Worm (Caenorhabditis elegans): ENCODE measurements around the gene usp-46.
A peak's percentile ranks its signal among the peaks of the same experiment; 100 is the strongest.

ce11 chrIII:9817087-9817612 is 40.7 kb downstream of the usp-46 start, which contains the start of gene cnx-1:
- TF ChIP-seq ceh-82 (tag; optimal IDR thresholded peaks at IDR 0.05): no peak
- no peak for TF ChIP-seq egl-27 (tag; optimal IDR thresholded peaks at IDR 0.05)
- TF ChIP-seq fkh-10 (GFP tag; optimal IDR thresholded peaks at IDR 0.05): no peak
- TF ChIP-seq unc-39 (tag; optimal IDR thresholded peaks at IDR 0.05): no peak
- no peak for TF ChIP-seq pqm-1 (tag; optimal IDR thresholded peaks at IDR 0.05)
- no peak for TF ChIP-seq ZK546.5 (tag; optimal IDR thresholded peaks at IDR 0.05)
- peak; percentile 10 for TF ChIP-seq nhr-25 (tag; optimal IDR thresholded peaks at IDR 0.05)
- no peak for TF ChIP-seq ztf-11 (tag; optimal IDR thresholded peaks at IDR 0.05)
- TF ChIP-seq snpc-4 (tag; optimal IDR thresholded peaks at IDR 0.05): no peak
- TF ChIP-seq lin-39 (tag; optimal IDR thresholded peaks at IDR 0.05): peak; percentile 66
- TF ChIP-seq zag-1 (tag; optimal IDR thresholded peaks at IDR 0.05): no peak
- TF ChIP-seq daf-12 (tag; optimal IDR thresholded peaks at IDR 0.05): no peak

Data from whole organism, L3 larva.